Fruit fly (Drosophila melanogaster): ENCODE data around the gene CG3337.

CG3337 gene

dm6 chr3R:21199953-21200368 is 23.4 kb downstream of the CG3337 start:
- TF ChIP-seq fkh (GFP tag; optimal IDR thresholded peaks at IDR 0.05) (no peak), CG3919 (GFP tag; optimal IDR thresholded peaks at IDR 0.05) (peak; percentile 55), CG11294 (GFP tag; IDR thresholded peaks at IDR 0.05) (peak; percentile 64; the same call in 1 of the 2 replicates), CG3032 (tag; optimal IDR thresholded peaks at IDR 0.05) (peak; percentile 49), CG6808 (GFP tag; optimal IDR thresholded peaks at IDR 0.05) (peak; percentile 8), Gug (GFP tag; IDR thresholded peaks at IDR 0.05) (peak; percentile 67), fd59A (GFP tag; optimal IDR thresholded peaks at IDR 0.05) (peak; percentile 47), spab (GFP tag; optimal IDR thresholded peaks at IDR 0.05) (peak; percentile 56), Met (GFP tag; optimal IDR thresholded peaks at IDR 0.05) (peak; percentile 62), CG6163 (GFP tag; IDR thresholded peaks at IDR 0.05) (peak; percentile 40; the same call in 1 of the 3 replicates), svp (GFP tag) (peak; percentile 93), CG10669 (GFP tag; optimal IDR thresholded peaks at IDR 0.05) (peak; percentile 31), CG10631 (GFP tag; optimal IDR thresholded peaks at IDR 0.05) (peak; percentile 77), CG6854 (GFP tag; optimal IDR thresholded peaks at IDR 0.05) (no peak), Ets21C (GFP tag; optimal IDR thresholded peaks at IDR 0.05) (no peak), Eip93F (GFP tag; optimal IDR thresholded peaks at IDR 0.05) (peak; percentile 58), CG6792 (GFP tag; optimal IDR thresholded peaks at IDR 0.05) (peak; percentile 58), Sox102F (GFP tag; optimal IDR thresholded peaks at IDR 0.05) (peak; percentile 42), pdm3 (GFP tag; optimal IDR thresholded peaks at IDR 0.05) (peak; percentile 77), dac (GFP tag; optimal IDR thresholded peaks at IDR 0.05) (peak; percentile 39), Sox15 (GFP tag; optimal IDR thresholded peaks at IDR 0.05) (peak; percentile 25), CG8119 (GFP tag; IDR thresholded peaks at IDR 0.05) (peak; percentile 81), Smox (GFP tag; optimal IDR thresholded peaks at IDR 0.05) (peak; percentile 56), topi (GFP tag; optimal IDR thresholded peaks at IDR 0.05) (peak; percentile 55), fd85E (GFP tag; optimal IDR thresholded peaks at IDR 0.05) (no peak), CG32006 (GFP tag; optimal IDR thresholded peaks at IDR 0.05) (peak; percentile 88), acj6 (GFP tag; optimal IDR thresholded peaks at IDR 0.05) (peak; percentile 78), CG16779 (tag; optimal IDR thresholded peaks at IDR 0.05) (peak; percentile 42), CG31627 (GFP tag; optimal IDR thresholded peaks at IDR 0.05) (peak; percentile 62), CG6276 (GFP tag; optimal IDR thresholded peaks at IDR 0.05) (peak; percentile 46), CG34406 (GFP tag; optimal IDR thresholded peaks at IDR 0.05) (peak; percentile 26), achi (GFP tag; optimal IDR thresholded peaks at IDR 0.05) (peak; percentile 76), salr (GFP tag; optimal IDR thresholded peaks at IDR 0.05) (peak; percentile 44 to 54), CG1621 (tag; optimal IDR thresholded peaks at IDR 0.05) (peak; percentile 35), Hr38 (GFP tag; optimal IDR thresholded peaks at IDR 0.05) (no peak), CG8319 (GFP tag; optimal IDR thresholded peaks at IDR 0.05) (peak; percentile 23), Hr4 (GFP tag; optimal IDR thresholded peaks at IDR 0.05) (peak; percentile 85), cyc (GFP tag; optimal IDR thresholded peaks at IDR 0.05) (peak; percentile 37), ss (GFP tag; optimal IDR thresholded peaks at IDR 0.05) (peak; percentile 35 to 37), dsx (GFP tag; optimal IDR thresholded peaks at IDR 0.05; ENCODE audit: poor library complexity, severe bottlenecking) (peak; percentile 66), Blimp-1 (GFP tag; optimal IDR thresholded peaks at IDR 0.05) (no peak), CG11762 (GFP tag; optimal IDR thresholded peaks at IDR 0.05; ENCODE audit: insufficient read depth) (peak; percentile 63), lz (GFP tag; optimal IDR thresholded peaks at IDR 0.05) (peak; percentile 60), Sox14 (GFP tag; optimal IDR thresholded peaks at IDR 0.05) (peak; percentile 62), Ets96B (tag; optimal IDR thresholded peaks at IDR 0.05) (peak; percentile 59), CG4318 (GFP tag; optimal IDR thresholded peaks at IDR 0.05) (peak; percentile 67), esn (GFP tag; optimal IDR thresholded peaks at IDR 0.05) (peak; percentile 73), Eip78C (GFP tag) (peak; percentile 88), CG9139 (GFP tag; optimal IDR thresholded peaks at IDR 0.05) (no peak), Hr39 (GFP tag; optimal IDR thresholded peaks at IDR 0.05) (peak; percentile 63), CG8632 (GFP tag; optimal IDR thresholded peaks at IDR 0.05) (peak; percentile 72), Eip75B (GFP tag; optimal IDR thresholded peaks at IDR 0.05) (peak; percentile 82)
